Worm (Caenorhabditis elegans): ENCODE measurements around the gene C43H6.6.

Gene C43H6.6

DNA sequence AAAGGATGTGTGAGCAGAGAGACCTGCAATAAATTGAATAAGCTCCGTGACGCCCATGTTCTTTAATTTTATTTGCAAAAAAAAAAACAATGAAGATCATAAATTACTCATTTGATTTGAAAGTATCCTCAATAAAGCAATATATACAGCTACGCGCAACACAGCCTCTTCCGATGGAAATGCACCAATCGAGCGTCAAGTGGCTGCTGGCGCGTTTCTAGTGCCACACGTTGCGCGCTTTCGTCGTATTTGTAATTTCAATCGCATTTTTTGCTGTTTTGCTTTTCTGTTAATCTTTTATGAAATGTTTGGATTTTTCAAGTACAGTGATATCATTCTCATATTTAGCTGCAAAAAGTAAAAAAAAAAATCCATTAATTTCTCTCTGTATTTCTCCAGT lies 12.9 kb upstream of the C43H6.6 start (continued):
- no peak for TF ChIP-seq ztf-11 (tag; optimal IDR thresholded peaks at IDR 0.05)
- no peak for TF ChIP-seq mml-1 (tag; optimal IDR thresholded peaks at IDR 0.05)
- no peak for TF ChIP-seq ceh-16 (tag; optimal IDR thresholded peaks at IDR 0.05)
- no peak for TF ChIP-seq daf-12 (tag; optimal IDR thresholded peaks at IDR 0.05)
- TF ChIP-seq egl-27 (tag; optimal IDR thresholded peaks at IDR 0.05), result no peak
- no peak for TF ChIP-seq unc-62 (GFP tag; optimal IDR thresholded peaks at IDR 0.05)
- no peak for TF ChIP-seq fos-1 (tag; optimal IDR thresholded peaks at IDR 0.05)
- TF ChIP-seq lin-39 (tag; optimal IDR thresholded peaks at IDR 0.05), result peak; percentile 38

DNA sequence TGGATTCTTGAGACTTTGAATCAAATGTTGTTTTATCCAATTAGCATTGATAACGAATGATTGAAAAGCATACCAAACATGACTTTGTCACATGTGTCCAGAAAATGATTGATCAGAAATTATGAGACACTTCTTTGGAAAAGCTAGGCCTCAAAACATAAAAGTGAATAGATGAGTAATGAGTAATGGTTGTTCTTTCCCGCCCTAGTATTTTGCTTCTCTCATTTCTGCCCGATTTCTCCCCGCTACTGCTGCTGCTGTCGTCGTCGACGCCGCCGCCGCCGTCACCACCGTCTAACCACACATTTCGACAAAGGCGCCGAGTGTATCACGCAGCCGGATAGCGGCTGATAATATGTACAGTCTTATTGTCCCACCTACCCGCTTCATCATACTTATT lies 9.6 kb upstream of the C43H6.6 start, which contains the start of gene F47G3.1:
F47G3.1 (plus strand) TSS at position 301 of the 400 bp plus-strand sequence.
- TF ChIP-seq jun-1 (tag; optimal IDR thresholded peaks at IDR 0.05) (no peak), eor-1 (tag; optimal IDR thresholded peaks at IDR 0.05) (no peak), nhr-76 (tag; optimal IDR thresholded peaks at IDR 0.05) (no peak), lin-15B (tag; optimal IDR thresholded peaks at IDR 0.05) (no peak), hmg-11 (tag; optimal IDR thresholded peaks at IDR 0.05) (no peak)

DNA sequence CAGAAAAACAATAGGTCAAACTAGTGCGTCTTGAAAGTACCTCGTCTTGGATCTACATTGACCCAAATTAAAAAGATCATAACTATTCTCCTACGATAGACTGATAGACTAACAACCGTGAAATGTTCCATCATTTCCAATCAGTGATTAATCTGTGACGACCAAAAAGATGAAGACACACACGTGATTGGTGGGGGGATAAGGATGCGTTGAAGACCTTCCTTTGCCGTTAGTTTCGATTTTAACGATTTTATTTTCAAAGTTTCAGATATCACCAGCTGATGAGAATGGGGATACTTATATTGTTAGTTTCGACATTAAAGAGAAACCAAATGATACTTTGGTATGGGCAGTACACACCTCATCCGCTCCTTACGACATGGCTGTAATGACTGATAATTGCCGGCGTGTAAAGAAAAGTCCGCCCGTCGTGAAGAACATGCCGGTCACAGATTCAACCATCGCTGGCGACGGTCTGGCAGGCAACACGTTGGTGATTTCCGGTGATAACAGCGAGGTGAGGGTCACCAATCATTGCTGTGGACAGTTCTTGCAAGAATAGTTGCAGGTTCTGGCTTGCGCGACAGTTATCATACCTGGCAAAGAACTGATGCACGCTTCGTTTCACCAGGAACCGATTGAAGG lies 8.0 kb upstream of the C43H6.6 start:
- TF ChIP-seq nhr-12 (tag; optimal IDR thresholded peaks at IDR 0.05), result no peak
- no peak for TF ChIP-seq unc-39 (tag; optimal IDR thresholded peaks at IDR 0.05)
- no peak for TF ChIP-seq elt-1 (tag; optimal IDR thresholded peaks at IDR 0.05)
- TF ChIP-seq pqm-1 (tag; optimal IDR thresholded peaks at IDR 0.05), result no peak
- TF ChIP-seq nhr-43 (tag; optimal IDR thresholded peaks at IDR 0.05; ENCODE audit: poor library complexity, severe bottlenecking), result peak; percentile 35
- TF ChIP-seq snpc-4 (tag; optimal IDR thresholded peaks at IDR 0.05), result no peak
- no peak for TF ChIP-seq mdl-1 (tag; optimal IDR thresholded peaks at IDR 0.05)
- peak; percentile 43 for TF ChIP-seq nhr-23 (tag; optimal IDR thresholded peaks at IDR 0.05)

DNA sequence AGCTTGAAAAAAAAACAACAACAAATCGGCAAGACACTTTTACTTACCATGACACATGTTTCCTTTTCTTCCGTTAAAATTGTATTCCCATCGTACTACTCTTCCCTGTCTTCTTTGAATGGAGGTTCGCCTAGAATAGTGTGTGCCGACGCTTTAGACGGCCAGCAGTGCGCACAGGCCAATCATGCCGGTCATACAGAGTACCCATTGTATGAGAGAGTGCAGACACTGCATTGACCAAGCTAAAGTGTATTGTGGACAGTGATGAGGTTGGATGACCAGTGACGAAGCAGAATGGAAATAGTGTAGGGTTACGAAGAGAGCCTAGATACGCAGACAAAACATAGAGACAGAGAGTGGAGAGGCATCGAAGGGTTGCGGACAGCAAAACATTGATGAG lies 6.8 kb downstream of the C43H6.6 start, which contains the start of gene dhhc-9:
dhhc-9 (minus strand) TSS at position 154 of the 400 bp plus-strand sequence.
- TF ChIP-seq elt-2 (tag; optimal IDR thresholded peaks at IDR 0.05) (peak; percentile 17), lin-15B (tag; optimal IDR thresholded peaks at IDR 0.05) (peak; percentile 22), nhr-76 (tag; optimal IDR thresholded peaks at IDR 0.05) (no peak), elt-1 (tag; optimal IDR thresholded peaks at IDR 0.05) (no peak), nhr-12 (tag; optimal IDR thresholded peaks at IDR 0.05) (no peak), nfya-1 (tag; optimal IDR thresholded peaks at IDR 0.05; ENCODE audit: insufficient read depth) (peak; percentile 81), pha-4 (tag; optimal IDR thresholded peaks at IDR 0.05) (peak; percentile 5), lin-39 (tag; optimal IDR thresholded peaks at IDR 0.05) (peak; percentile 61), nhr-43 (tag; optimal IDR thresholded peaks at IDR 0.05; ENCODE audit: poor library complexity, severe bottlenecking) (peak; percentile 41), snpc-4 (tag; optimal IDR thresholded peaks at IDR 0.05) (peak; percentile 53), nhr-23 (tag; optimal IDR thresholded peaks at IDR 0.05) (peak; percentile 39), pqm-1 (tag; optimal IDR thresholded peaks at IDR 0.05) (peak; percentile 23), jun-1 (tag; optimal IDR thresholded peaks at IDR 0.05) (peak; percentile 15), nhr-25 (tag; optimal IDR thresholded peaks at IDR 0.05) (peak; percentile 64), nhr-77 (tag; optimal IDR thresholded peaks at IDR 0.05) (no peak), hmg-11 (tag; optimal IDR thresholded peaks at IDR 0.05) (peak; percentile 97)

DNA sequence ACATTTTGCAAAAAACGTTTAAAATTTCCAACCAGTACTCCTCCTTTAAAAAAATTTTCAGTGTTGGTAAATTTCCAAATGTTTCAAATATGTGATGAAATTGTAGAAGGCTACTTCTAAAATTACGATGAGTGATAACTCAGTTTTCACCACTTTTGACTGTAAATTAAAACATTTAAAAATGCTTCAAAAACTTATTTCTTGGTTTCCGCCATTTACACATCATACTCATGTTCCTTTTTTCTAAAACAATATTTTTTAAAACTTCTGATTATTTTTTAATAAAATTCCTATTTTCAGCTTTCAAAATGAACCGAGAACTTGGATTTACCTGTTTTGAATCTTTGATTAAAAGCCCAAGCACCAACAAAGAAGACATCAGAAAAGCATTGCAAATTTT lies 8.6 kb downstream of the C43H6.6 start, which contains the start of gene C43H6.4:
C43H6.4 (plus strand) TSS at position 301 of the 400 bp plus-strand sequence.
- no peak for TF ChIP-seq ama-1 (optimal IDR thresholded peaks at IDR 0.05)
- TF ChIP-seq aly-2 (tag; optimal IDR thresholded peaks at IDR 0.05), result no peak
- TF ChIP-seq egl-27 (tag; optimal IDR thresholded peaks at IDR 0.05), result no peak

DNA sequence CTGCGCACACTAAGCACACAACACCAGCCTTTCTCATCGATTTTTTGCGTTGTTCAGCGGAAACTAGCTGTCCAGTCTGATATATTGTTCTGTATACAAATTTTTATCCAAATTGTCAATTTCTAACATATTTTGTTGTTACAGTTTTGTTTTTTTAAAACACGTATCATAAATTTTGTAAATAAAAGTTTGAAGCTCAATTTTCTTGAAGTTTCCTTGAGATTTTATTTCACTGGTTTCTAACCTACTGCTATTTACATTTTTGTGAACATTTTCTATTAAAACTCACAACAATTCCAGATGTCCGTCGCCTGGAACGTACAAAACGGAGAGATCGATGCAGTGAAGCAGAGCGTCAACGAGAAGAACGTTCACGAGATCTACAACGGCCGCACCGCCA lies 12.1 kb downstream of the C43H6.6 start, which contains the start of gene mtpn-1:
mtpn-1 (plus strand) TSS at position 301 of the 400 bp plus-strand sequence.
- TF ChIP-seq pqm-1 (tag; optimal IDR thresholded peaks at IDR 0.05) (no peak), ZK546.5 (tag; optimal IDR thresholded peaks at IDR 0.05) (no peak), ztf-11 (tag; optimal IDR thresholded peaks at IDR 0.05) (no peak), lsy-12 (tag; optimal IDR thresholded peaks at IDR 0.05) (no peak), nhr-43 (tag; optimal IDR thresholded peaks at IDR 0.05; ENCODE audit: poor library complexity, severe bottlenecking) (no peak), fkh-2 (tag; optimal IDR thresholded peaks at IDR 0.05) (no peak), mml-1 (tag; optimal IDR thresholded peaks at IDR 0.05) (no peak), fkh-10 (GFP tag; optimal IDR thresholded peaks at IDR 0.05) (no peak), unc-39 (tag; optimal IDR thresholded peaks at IDR 0.05) (no peak), mdl-1 (tag; optimal IDR thresholded peaks at IDR 0.05) (no peak), aly-2 (tag; optimal IDR thresholded peaks at IDR 0.05) (no peak), nhr-77 (tag; optimal IDR thresholded peaks at IDR 0.05) (no peak), nhr-12 (tag; optimal IDR thresholded peaks at IDR 0.05) (no peak), nhr-28 (tag; optimal IDR thresholded peaks at IDR 0.05) (no peak), tbx-2 (tag; optimal IDR thresholded peaks at IDR 0.05) (no peak), nfya-1 (tag; optimal IDR thresholded peaks at IDR 0.05; ENCODE audit: insufficient read depth) (no peak), egl-5 (tag; optimal IDR thresholded peaks at IDR 0.05) (no peak), unc-62 (GFP tag; optimal IDR thresholded peaks at IDR 0.05) (no peak), nhr-76 (tag; optimal IDR thresholded peaks at IDR 0.05) (no peak), hmg-11 (tag; optimal IDR thresholded peaks at IDR 0.05) (no peak)
